Worm (Caenorhabditis elegans) whole organism, L2 larva: ENCODE results near the gene pcp-3.

Experiments
- C34F6.9 ChIP-seq: fragments of 150-350 bp; optimal IDR thresholded peaks from 2 replicates; lab custom pipeline; 2014; ENCODE audit warnings: missing biosample characterization, missing genetic modification characterization
- F13H6.1 ChIP-seq: sonication (generic microtip); optimal IDR thresholded peaks from 2 replicates; lab custom pipeline; 2016; ENCODE audit warnings: missing genetic modification characterization, missing compliant biosample characterization
- R02D3.7 ChIP-seq: fragments of 150-350 bp; optimal IDR thresholded peaks from 2 replicates; lab custom pipeline; 2014; ENCODE audit warnings: missing biosample characterization, missing genetic modification characterization
- Y55F3AM.14 ChIP-seq: fragments of 200-800 bp; sonication (Bioruptor generic); optimal IDR thresholded peaks from 2 replicates; lab custom pipeline; 2018; ENCODE audit warnings: mild to moderate bottlenecking, missing genetic modification characterization, missing compliant biosample characterization
- alr-1 ChIP-seq: fragments of 150-350 bp; optimal IDR thresholded peaks from 2 replicates; lab custom pipeline; 2014; ENCODE audit warnings: missing biosample characterization, missing genetic modification characterization
- aly-2 ChIP-seq: fragments of 150-350 bp; optimal IDR thresholded peaks from 2 replicates; lab custom pipeline; 2014; ENCODE audit warnings: missing biosample characterization, missing genetic modification characterization
- ama-1 ChIP-seq: fragments of 150-350 bp; optimal IDR thresholded peaks from 2 replicates; lab custom pipeline; 2018; ENCODE audit warnings: inconsistent platforms
- blmp-1 ChIP-seq: sonication (generic microtip); optimal IDR thresholded peaks from 2 replicates; lab custom pipeline; 2017; ENCODE audit warnings: missing genetic modification characterization, mild to moderate bottlenecking, missing compliant biosample characterization, antibody characterized with exemption, moderate library complexity; ENCODE audit not compliant: insufficient read depth
- ceh-82 ChIP-seq: fragments of 150-350 bp; optimal IDR thresholded peaks from 2 replicates; lab custom pipeline; 2014; ENCODE audit warnings: missing biosample characterization, missing genetic modification characterization
- crh-2 ChIP-seq: sonication (generic microtip); optimal IDR thresholded peaks from 2 replicates; lab custom pipeline; 2017; ENCODE audit warnings: missing biosample characterization, missing genetic modification characterization
- dmd-4 ChIP-seq: sonication (generic microtip); optimal IDR thresholded peaks from 2 replicates; lab custom pipeline; 2017; ENCODE audit warnings: missing biosample characterization, missing genetic modification characterization
- elt-1 ChIP-seq: fragments of 150-350 bp; optimal IDR thresholded peaks from 2 replicates; lab custom pipeline; 2014; ENCODE audit warnings: missing biosample characterization, missing genetic modification characterization
- elt-3 ChIP-seq: sonication (generic microtip); optimal IDR thresholded peaks from 2 replicates; lab custom pipeline; 2017; ENCODE audit warnings: missing biosample characterization, missing genetic modification characterization
- gmeb-1 ChIP-seq: fragments of 150-350 bp; optimal IDR thresholded peaks from 2 replicates; lab custom pipeline; 2014; ENCODE audit warnings: missing biosample characterization, missing genetic modification characterization
- lin-13 ChIP-seq: fragments of 150-350 bp; optimal IDR thresholded peaks from 2 replicates; lab custom pipeline; 2014; ENCODE audit warnings: missing biosample characterization, missing genetic modification reagents, missing genetic modification characterization
- lin-39 ChIP-seq: fragments of 150-350 bp; optimal IDR thresholded peaks from 2 replicates; lab custom pipeline; 2014; ENCODE audit warnings: missing biosample characterization, missing genetic modification reagents, missing genetic modification characterization
- lsy-2 ChIP-seq, 2 experiments: fragments of 150-350 bp in 1 of 2; sonication (generic microtip) in 1 of 2; optimal IDR thresholded peaks; 2 replicates each; lab custom pipeline; 2014 to 2017; ENCODE audit warnings: missing biosample characterization in 2 of 2, missing genetic modification characterization in 2 of 2
- mab-5 ChIP-seq: fragments of 150-350 bp; optimal IDR thresholded peaks from 2 replicates; lab custom pipeline; 2014; ENCODE audit warnings: missing biosample characterization, missing genetic modification characterization
- mbf-1 ChIP-seq: sonication (generic microtip); optimal IDR thresholded peaks from 2 replicates; lab custom pipeline; 2017; ENCODE audit warnings: missing biosample characterization, missing genetic modification characterization
- mdl-1 ChIP-seq, 2 experiments: fragments of 150-350 bp in 1 of 2; sonication (generic microtip) in 1 of 2; optimal IDR thresholded peaks; 2 replicates each; lab custom pipeline; 2017; ENCODE audit warnings: missing biosample characterization in 2 of 2, missing genetic modification characterization in 2 of 2
- nhr-10 ChIP-seq: sonication (generic microtip); optimal IDR thresholded peaks from 2 replicates; lab custom pipeline; 2017; ENCODE audit warnings: missing biosample characterization, missing genetic modification characterization
- nhr-11 ChIP-seq: fragments of 150-350 bp; optimal IDR thresholded peaks from 2 replicates; lab custom pipeline; 2014; ENCODE audit warnings: missing biosample characterization, missing genetic modification characterization
- nhr-12 ChIP-seq: fragments of 150-350 bp; optimal IDR thresholded peaks from 2 replicates; lab custom pipeline; 2014; ENCODE audit warnings: missing biosample characterization, missing genetic modification characterization
- nhr-129 ChIP-seq: fragments of 150-350 bp; optimal IDR thresholded peaks from 2 replicates; lab custom pipeline; 2014; ENCODE audit warnings: missing biosample characterization, missing genetic modification characterization
- nhr-21 ChIP-seq: fragments of 150-350 bp; optimal IDR thresholded peaks from 2 replicates; lab custom pipeline; 2014; ENCODE audit warnings: missing biosample characterization, missing genetic modification characterization
- nhr-23 ChIP-seq: fragments of 150-350 bp; optimal IDR thresholded peaks from 2 replicates; lab custom pipeline; 2014; ENCODE audit warnings: missing biosample characterization, missing genetic modification reagents, missing genetic modification characterization
- nhr-237 ChIP-seq: fragments of 150-350 bp; optimal IDR thresholded peaks from 2 replicates; lab custom pipeline; 2014; ENCODE audit warnings: missing biosample characterization, missing genetic modification characterization
- nhr-25 ChIP-seq: fragments of 150-350 bp; sonication (generic microtip); optimal IDR thresholded peaks from 3 replicates; lab custom pipeline; 2014; ENCODE audit warnings: missing biosample characterization, missing genetic modification characterization
- nhr-6 ChIP-seq: fragments of 150-350 bp; optimal IDR thresholded peaks from 2 replicates; lab custom pipeline; 2014; ENCODE audit warnings: missing biosample characterization, missing genetic modification characterization
- nhr-77 ChIP-seq: fragments of 150-350 bp; optimal IDR thresholded peaks from 2 replicates; lab custom pipeline; 2014; ENCODE audit warnings: missing biosample characterization, missing genetic modification characterization
- peb-1 ChIP-seq: fragments of 150-350 bp; optimal IDR thresholded peaks from 2 replicates; lab custom pipeline; 2014; ENCODE audit warnings: missing biosample characterization, missing genetic modification characterization
- sem-4 ChIP-seq: fragments of 150-350 bp; optimal IDR thresholded peaks from 2 replicates; lab custom pipeline; 2014; ENCODE audit warnings: missing biosample characterization, missing genetic modification reagents, missing genetic modification characterization
- skn-1 ChIP-seq: sonication (generic microtip); optimal IDR thresholded peaks from 2 replicates; lab custom pipeline; 2017; ENCODE audit warnings: missing biosample characterization, missing genetic modification characterization
- sma-3 ChIP-seq: sonication (generic microtip); optimal IDR thresholded peaks from 2 replicates; lab custom pipeline; 2016; ENCODE audit warnings: missing genetic modification reagents, missing genetic modification characterization, missing compliant biosample characterization
- sma-9 ChIP-seq, 2 experiments: fragments of 150-350 bp in 1 of 2; sonication (generic microtip) in 1 of 2; optimal IDR thresholded peaks; 2 replicates each; lab custom pipeline; 2014 to 2016; ENCODE audit warnings: missing genetic modification characterization in 2 of 2, mild to moderate bottlenecking in 1 of 2, missing biosample characterization in 1 of 2, missing compliant biosample characterization in 1 of 2, missing genetic modification reagents in 1 of 2, moderate library complexity in 1 of 2
- snpc-4 ChIP-seq: fragments of 150-350 bp; optimal IDR thresholded peaks from 2 replicates; lab custom pipeline; 2014; ENCODE audit warnings: missing biosample characterization, missing genetic modification characterization
- unc-39 ChIP-seq: fragments of 150-350 bp; optimal IDR thresholded peaks from 2 replicates; lab custom pipeline; 2014; ENCODE audit warnings: missing biosample characterization, missing genetic modification characterization
- unc-55 ChIP-seq: fragments of 150-350 bp; sonication (generic microtip); optimal IDR thresholded peaks from 3 replicates; lab custom pipeline; 2014; ENCODE audit warnings: missing biosample characterization, missing genetic modification reagents, missing genetic modification characterization
- unc-62 ChIP-seq: fragments of 150-350 bp; optimal IDR thresholded peaks from 2 replicates; lab custom pipeline; 2014; ENCODE audit warnings: missing biosample characterization, missing genetic modification reagents, missing genetic modification characterization
- zag-1 ChIP-seq: fragments of 150-350 bp; optimal IDR thresholded peaks from 2 replicates; lab custom pipeline; 2014; ENCODE audit warnings: missing biosample characterization, missing genetic modification characterization
- ztf-1 ChIP-seq: fragments of 200-800 bp; sonication (Bioruptor generic); conservative IDR thresholded peaks from 2 replicates; pipeline ENCODE4 v1.3.6; 2022; ENCODE audit warnings: missing genetic modification characterization, missing compliant biosample characterization
- ztf-11 ChIP-seq: sonication (generic microtip); optimal IDR thresholded peaks from 2 replicates; lab custom pipeline; 2017; ENCODE audit warnings: missing biosample characterization, missing genetic modification characterization
- ztf-4 ChIP-seq: fragments of 150-350 bp; optimal IDR thresholded peaks from 2 replicates; lab custom pipeline; 2014; ENCODE audit warnings: missing biosample characterization, missing genetic modification characterization

Gene pcp-3

ce11 chrIV:9140172-9140805, 18.5 kb downstream of the pcp-3 start:
- TF ChIP-seq zag-1 (no peak), snpc-4 (tag; lab: Kevin White, UChicago) (no peak), nhr-10 (no peak), nhr-23 (tag; lab: Kevin White, UChicago) (no peak), nhr-77 (tag; lab: Kevin White, UChicago) (no peak), sma-9 (GFP tag; optimal IDR thresholded peaks at IDR 0.05; lab: Kevin White, UChicago) (no peak), sma-9 (tag; optimal IDR thresholded peaks at IDR 0.05; lab: Kevin White, UChicago) (no peak), unc-39 (no peak), sem-4 (tag; lab: Kevin White, UChicago) (no peak), skn-1 (no peak), mdl-1 (tag; optimal IDR thresholded peaks at IDR 0.05; lab: Kevin White, UChicago) (no peak), mbf-1 (tag; lab: Kevin White, UChicago) (no peak), ztf-4 (no peak), alr-1 (tag; lab: Kevin White, UChicago) (no peak), blmp-1 (tag; lab: Kevin White, UChicago) (no peak), F13H6.1 (tag; lab: Kevin White, UChicago) (no peak), aly-2 (no peak), lin-39 (tag; lab: Kevin White, UChicago) (no peak), ztf-11 (tag; lab: Kevin White, UChicago) (no peak)
- TF ChIP-seq, all 48 proteins: peak for 0

ce11 chrIV:9135377-9135776, 23.4 kb downstream of the pcp-3 start, which contains the start of gene delm-1:
Gene delm-1, minus strand, starts transcription at chrIV:9135477.
- TF ChIP-seq lsy-2 (tag; optimal IDR thresholded peaks at IDR 0.05; lab: Kevin White, UChicago) (no peak), aly-2 (no peak), ceh-82 (tag; lab: Kevin White, UChicago) (no peak), nhr-23 (tag; lab: Kevin White, UChicago) (no peak), F13H6.1 (tag; lab: Kevin White, UChicago) (no peak), nhr-21 (no peak), nhr-25 (tag; lab: Kevin White, UChicago) (no peak), crh-2 (tag; lab: Kevin White, UChicago) (no peak), nhr-11 (no peak)

DNA sequence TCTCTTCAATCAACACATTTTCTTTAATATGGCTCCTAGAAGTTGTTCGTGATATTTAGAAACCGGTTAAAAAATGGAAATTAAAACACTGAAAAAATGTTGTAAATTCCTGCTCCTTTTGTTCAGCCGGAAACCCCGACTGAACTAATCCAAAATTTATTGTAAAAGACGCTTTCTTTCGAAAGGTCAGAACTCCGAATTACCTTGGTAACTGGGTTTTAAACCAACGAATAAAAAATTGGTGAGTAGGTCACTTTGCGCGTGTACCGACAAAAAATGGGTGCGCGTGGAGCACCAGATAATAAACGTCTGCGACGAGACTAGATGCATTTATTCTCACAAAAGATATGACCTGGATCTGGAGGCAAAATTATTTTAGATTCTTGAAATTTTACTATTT, 28.2 kb downstream of the pcp-3 start:
- TF ChIP-seq nhr-25 (tag; lab: Kevin White, UChicago) (no peak), nhr-23 (tag; lab: Kevin White, UChicago) (no peak), ama-1 (lab: Kevin White, UChicago) (no peak), ztf-4 (no peak), snpc-4 (tag; lab: Kevin White, UChicago) (no peak), mbf-1 (tag; lab: Kevin White, UChicago) (no peak), ztf-11 (tag; lab: Kevin White, UChicago) (no peak), unc-62 (no peak), unc-55 (no peak), dmd-4 (no peak)
- TF ChIP-seq, all 48 proteins: peak for 0

DNA sequence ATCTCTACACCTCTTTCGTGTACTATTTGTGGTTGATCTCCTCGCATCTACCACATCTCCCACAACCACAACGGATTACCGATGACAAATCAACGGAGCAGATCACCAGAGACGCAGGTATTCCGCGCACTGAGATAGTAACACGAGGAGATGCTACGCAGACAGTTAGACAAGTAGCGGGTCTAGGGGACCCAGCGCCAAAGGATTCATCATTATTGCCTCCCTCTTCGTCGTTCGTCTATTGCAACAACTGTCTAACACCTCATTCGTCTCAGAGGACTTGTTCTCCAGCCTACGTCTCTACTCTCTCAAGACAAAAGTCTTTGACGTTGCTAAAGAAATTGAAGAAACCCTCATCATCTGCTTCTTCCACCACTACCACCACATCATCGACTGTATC, 37.3 kb downstream of the pcp-3 start:
- TF ChIP-seq sem-4 (tag; lab: Kevin White, UChicago) = no peak
- TF ChIP-seq ama-1 (lab: Kevin White, UChicago) = no peak
- no peak for TF ChIP-seq nhr-23 (tag; lab: Kevin White, UChicago)
- TF ChIP-seq sma-9 (GFP tag; optimal IDR thresholded peaks at IDR 0.05; lab: Kevin White, UChicago) = peak; percentile 56
- no peak for TF ChIP-seq sma-9 (tag; optimal IDR thresholded peaks at IDR 0.05; lab: Kevin White, UChicago)
- TF ChIP-seq nhr-77 (tag; lab: Kevin White, UChicago) = no peak
- no peak for TF ChIP-seq nhr-237 (tag; lab: Kevin White, UChicago)
- no peak for TF ChIP-seq lin-13 (GFP tag; lab: Kevin White, UChicago)
- no peak for TF ChIP-seq unc-55
- no peak for TF ChIP-seq mbf-1 (tag; lab: Kevin White, UChicago)
- no peak for TF ChIP-seq zag-1
- no peak for TF ChIP-seq nhr-11
- TF ChIP-seq gmeb-1 (tag; lab: Kevin White, UChicago) = no peak
- TF ChIP-seq nhr-25 (tag; lab: Kevin White, UChicago) = peak; percentile 49
- no peak for TF ChIP-seq crh-2 (tag; lab: Kevin White, UChicago)
- TF ChIP-seq F13H6.1 (tag; lab: Kevin White, UChicago) = peak; percentile 58
- no peak for TF ChIP-seq alr-1 (tag; lab: Kevin White, UChicago)
- peak; percentile 66 to 79 for TF ChIP-seq mdl-1 (tag; optimal IDR thresholded peaks at IDR 0.05; lab: Kevin White, UChicago)
- TF ChIP-seq C34F6.9 (tag; lab: Kevin White, UChicago) = peak; percentile 64
- TF ChIP-seq lsy-2 (tag; optimal IDR thresholded peaks at IDR 0.05; lab: Kevin White, UChicago) = peak in 1 of 2 experiments; percentile 50
- no peak for TF ChIP-seq peb-1 (tag; lab: Kevin White, UChicago)
- no peak for TF ChIP-seq Y55F3AM.14
- no peak for TF ChIP-seq nhr-6 (tag; lab: Kevin White, UChicago)
- no peak for TF ChIP-seq ztf-1 (GFP tag; lab: Robert Waterston, UW)
- no peak for TF ChIP-seq mab-5
- no peak for TF ChIP-seq nhr-10
- TF ChIP-seq blmp-1 (tag; lab: Kevin White, UChicago) = peak; percentile 48
- TF ChIP-seq nhr-129 (tag; lab: Kevin White, UChicago) = peak; percentile 77
- no peak for TF ChIP-seq nhr-12 (tag; lab: Kevin White, UChicago)
- no peak for TF ChIP-seq unc-62
- no peak for TF ChIP-seq R02D3.7 (tag; lab: Kevin White, UChicago)
- no peak for TF ChIP-seq ceh-82 (tag; lab: Kevin White, UChicago)
- peak; percentile 71 for TF ChIP-seq sma-3 (GFP tag; lab: Kevin White, UChicago)
- TF ChIP-seq dmd-4 = no peak
- TF ChIP-seq elt-3 = no peak
- TF ChIP-seq elt-1 (tag; lab: Kevin White, UChicago) = no peak
- no peak for TF ChIP-seq snpc-4 (tag; lab: Kevin White, UChicago)
